Worm (Caenorhabditis elegans): ENCODE data around the gene fbxb-95.

fbxb-95 gene

ce11 chrII:1870875-1871592 is 16.8 kb downstream of the fbxb-95 start, which contains the start of gene math-10:
Gene math-10, plus strand, starts transcription at chrII:1871542.
- no peak for TF ChIP-seq C08G9.2 (tag; optimal IDR thresholded peaks at IDR 0.05)
- TF ChIP-seq pha-2 (tag; optimal IDR thresholded peaks at IDR 0.05): no peak
- no peak for TF ChIP-seq madf-2 (tag; optimal IDR thresholded peaks at IDR 0.05)
- no peak for TF ChIP-seq hlh-15 (tag; optimal IDR thresholded peaks at IDR 0.05)
- TF ChIP-seq K02D7.2 (tag; optimal IDR thresholded peaks at IDR 0.05): no peak

- TF ChIP-seq ceh-31 (tag; optimal IDR thresholded peaks at IDR 0.05) (no peak), unc-42 (tag; optimal IDR thresholded peaks at IDR 0.05) (no peak), lin-11 (tag; optimal IDR thresholded peaks at IDR 0.05) (no peak), nhr-232 (tag; optimal IDR thresholded peaks at IDR 0.05) (no peak), K09A11.1 (tag; optimal IDR thresholded peaks at IDR 0.05; ENCODE audit: insufficient read depth) (no peak), F13H6.1 (tag; optimal IDR thresholded peaks at IDR 0.05) (no peak), pax-1 (tag; optimal IDR thresholded peaks at IDR 0.05) (no peak), sox-4 (tag; optimal IDR thresholded peaks at IDR 0.05) (no peak), sdc-2 (tag; optimal IDR thresholded peaks at IDR 0.05) (no peak), hlh-6 (tag; optimal IDR thresholded peaks at IDR 0.05) (no peak), tbx-7 (tag; optimal IDR thresholded peaks at IDR 0.05) (no peak), gmeb-2 (tag; optimal IDR thresholded peaks at IDR 0.05) (no peak), ztf-16 (tag; optimal IDR thresholded peaks at IDR 0.05) (no peak), sox-2 (GFP tag; IDR thresholded peaks at IDR 0.05) (no peak), ceh-19 (GFP tag; optimal IDR thresholded peaks at IDR 0.05) (no peak), elt-2 (tag; optimal IDR thresholded peaks at IDR 0.05) (no peak), pha-2 (tag; optimal IDR thresholded peaks at IDR 0.05) (no peak), K02D7.2 (tag; optimal IDR thresholded peaks at IDR 0.05) (no peak), npax-4 (tag; optimal IDR thresholded peaks at IDR 0.05) (no peak)
Measured at ce11 chrII:1875658-1876057, 21.5 kb downstream of the fbxb-95 start, which contains the start of gene math-13. Gene math-13, plus strand, starts transcription at chrII:1875958.

- TF ChIP-seq nhr-11 (tag; optimal IDR thresholded peaks at IDR 0.05): no peak
- no peak for TF ChIP-seq dve-1 (tag; optimal IDR thresholded peaks at IDR 0.05)
- TF ChIP-seq ceh-19 (GFP tag; optimal IDR thresholded peaks at IDR 0.05): no peak
- TF ChIP-seq unc-3 (GFP tag; conservative IDR thresholded peaks at IDR 0.05): no peak
- TF ChIP-seq unc-3 (tag; optimal IDR thresholded peaks at IDR 0.05): no peak
- no peak for TF ChIP-seq nfya-1 (tag; optimal IDR thresholded peaks at IDR 0.05)
- no peak for TF ChIP-seq ttx-3 (tag; optimal IDR thresholded peaks at IDR 0.05)
- no peak for TF ChIP-seq sdc-2 (tag; optimal IDR thresholded peaks at IDR 0.05)
- no peak for TF ChIP-seq tbx-7 (tag; optimal IDR thresholded peaks at IDR 0.05)
- no peak for TF ChIP-seq F13H6.1 (tag; optimal IDR thresholded peaks at IDR 0.05)
- no peak for TF ChIP-seq ceh-45 (GFP tag; IDR thresholded peaks at IDR 0.05)
- no peak for TF ChIP-seq elt-4 (tag; optimal IDR thresholded peaks at IDR 0.05)
- TF ChIP-seq pqm-1 (tag; optimal IDR thresholded peaks at IDR 0.05): no peak
- no peak for TF ChIP-seq hlh-13 (GFP tag; optimal IDR thresholded peaks at IDR 0.05)
- no peak for TF ChIP-seq ahr-1 (tag; optimal IDR thresholded peaks at IDR 0.05)
- TF ChIP-seq tbx-2 (tag; optimal IDR thresholded peaks at IDR 0.05): no peak
Measured at ce11 chrII:1878663-1879062, 24.5 kb downstream of the fbxb-95 start, which contains the start of gene math-16. Gene math-16, minus strand, starts transcription at chrII:1878763.

- TF ChIP-seq elt-4 (tag; optimal IDR thresholded peaks at IDR 0.05): no peak
- TF ChIP-seq T23F11.4 (GFP tag; optimal IDR thresholded peaks at IDR 0.05): no peak
Measured at ce11 chrII:1882705-1883104, 28.5 kb downstream of the fbxb-95 start, which contains the start of gene math-5. Gene math-5, minus strand, starts transcription at chrII:1882805.

All from whole organism, late embryonic.